Worm (Caenorhabditis elegans): ENCODE measurements around the gene nspc-19.

- TF ChIP-seq unc-55 (GFP tag; optimal IDR thresholded peaks at IDR 0.05) (no peak), ceh-9 (tag; optimal IDR thresholded peaks at IDR 0.05) (no peak)
Observed at ce11 chrX:14563818-14564217, 35.3 kb downstream of the nspc-19 start.

Data from whole organism, late embryonic.